Fruit fly (Drosophila melanogaster): ENCODE measurements around the gene glo.

Gene glo

dm6 chr3R:11780181-11780688 lies 39.0 kb downstream of the glo start (continued):
- TF ChIP-seq GATAe (GFP tag; conservative IDR thresholded peaks at IDR 0.05) (no peak), bcd (GFP tag; optimal IDR thresholded peaks at IDR 0.05) (peak; percentile 92), ATbp (GFP tag; optimal IDR thresholded peaks at IDR 0.05) (peak; percentile 93), MTF-1 (GFP tag; optimal IDR thresholded peaks at IDR 0.05; ENCODE audit: borderline replicate concordance) (peak; percentile 85), CG2199 (GFP tag; IDR thresholded peaks at IDR 0.05) (peak; percentile 80; the same call in 1 of the 3 replicates), luna (GFP tag; optimal IDR thresholded peaks at IDR 0.05) (no peak), Lhr (GFP tag; optimal IDR thresholded peaks at IDR 0.05) (peak; percentile 89), Rfx (GFP tag; IDR thresholded peaks at IDR 0.05) (no peak), CG11093 (GFP tag; IDR thresholded peaks at IDR 0.05) (peak; percentile 84), chn (GFP tag; optimal IDR thresholded peaks at IDR 0.05) (peak; percentile 73), CG12391 (tag; optimal IDR thresholded peaks at IDR 0.05) (peak; percentile 97), CG10462 (GFP tag; optimal IDR thresholded peaks at IDR 0.05) (peak; percentile 87), Chrac-16 (GFP tag; optimal IDR thresholded peaks at IDR 0.05) (peak; percentile 90), CG8944 (GFP tag; optimal IDR thresholded peaks at IDR 0.05) (peak; percentile 47), CG11560 (tag; IDR thresholded peaks at IDR 0.05) (no peak), cato (GFP tag; optimal IDR thresholded peaks at IDR 0.05; ENCODE audit: borderline replicate concordance) (peak; percentile 93), CG9932 (GFP tag; IDR thresholded peaks at IDR 0.05) (no peak), CG14860 (GFP tag; IDR thresholded peaks at IDR 0.05; ENCODE audit: partially characterized antibody) (no peak), amos (GFP tag; IDR thresholded peaks at IDR 0.05; ENCODE audit: partially characterized antibody) (no peak), CG4617 (GFP tag; optimal IDR thresholded peaks at IDR 0.05; ENCODE audit: borderline replicate concordance) (peak; percentile 78), pum (GFP tag; optimal IDR thresholded peaks at IDR 0.05) (peak; percentile 66), sd (tag; optimal IDR thresholded peaks at IDR 0.05) (peak; percentile 10), ind (GFP tag; optimal IDR thresholded peaks at IDR 0.05) (peak; percentile 83), Hr3 (GFP tag; optimal IDR thresholded peaks at IDR 0.05) (peak; percentile 95), ase (GFP tag; IDR thresholded peaks at IDR 0.05) (peak; percentile 85; the same call in 2 of the 3 replicates), BtbVII (GFP tag; optimal IDR thresholded peaks at IDR 0.05) (peak; percentile 62), CG10147 (GFP tag; optimal IDR thresholded peaks at IDR 0.05) (peak; percentile 74), CG31388 (GFP tag; optimal IDR thresholded peaks at IDR 0.05) (peak; percentile 49), HmgZ (tag; optimal IDR thresholded peaks at IDR 0.05) (peak; percentile 15), CG15479 (GFP tag; optimal IDR thresholded peaks at IDR 0.05) (peak; percentile 63), CG16815 (GFP tag; optimal IDR thresholded peaks at IDR 0.05) (peak; percentile 97), CG4854 (GFP tag; optimal IDR thresholded peaks at IDR 0.05) (peak; percentile 59), CG14667 (GFP tag; IDR thresholded peaks at IDR 0.05) (peak; percentile 62), CG13287 (GFP tag; IDR thresholded peaks at IDR 0.05; ENCODE audit: partially characterized antibody) (no peak), CTCF (GFP tag; optimal IDR thresholded peaks at IDR 0.05) (peak; percentile 42), tx (GFP tag; optimal IDR thresholded peaks at IDR 0.05) (no peak), zfh1 (GFP tag; IDR thresholded peaks at IDR 0.05) (peak; percentile 96), fd96Cb (tag; optimal IDR thresholded peaks at IDR 0.05) (peak; percentile 98), az2 (GFP tag; optimal IDR thresholded peaks at IDR 0.05) (peak; percentile 95), Trl (optimal IDR thresholded peaks at IDR 0.05) (peak; percentile 37 to 82), Trl (GFP tag; optimal IDR thresholded peaks at IDR 0.05) (peak; percentile 8), CG6813 (GFP tag; optimal IDR thresholded peaks at IDR 0.05) (peak; percentile 77), CG4404 (GFP tag; IDR thresholded peaks at IDR 0.05) (peak; percentile 93), unpg (GFP tag; optimal IDR thresholded peaks at IDR 0.05) (peak; percentile 95), twi (tag; optimal IDR thresholded peaks at IDR 0.05) (peak; percentile 91), CG1603 (tag; optimal IDR thresholded peaks at IDR 0.05) (peak; percentile 65), Xrp1 (GFP tag; IDR thresholded peaks at IDR 0.05) (peak; percentile 98), odd (GFP tag; optimal IDR thresholded peaks at IDR 0.05) (peak; percentile 81), CG15696 (tag; optimal IDR thresholded peaks at IDR 0.05) (peak; percentile 96), Lim3 (GFP tag; IDR thresholded peaks at IDR 0.05) (peak; percentile 43; the same call in 1 of the 2 replicates), NC2β (GFP tag; optimal IDR thresholded peaks at IDR 0.05) (peak; percentile 0)
